Worm (Caenorhabditis elegans) whole organism, L3 larva: ENCODE measurements around the gene R10H10.4.

Source experiments
- ZK546.5 ChIP-seq: sonication (generic microtip); optimal IDR thresholded peaks from 2 replicates; lab custom pipeline; 2017; ENCODE audit warnings: missing biosample characterization, missing genetic modification characterization
- aly-2 ChIP-seq: fragments of 150-350 bp; optimal IDR thresholded peaks from 2 replicates; lab custom pipeline; 2014; ENCODE audit warnings: missing biosample characterization, missing genetic modification characterization
- ama-1 ChIP-seq: fragments of 150-350 bp; optimal IDR thresholded peaks from 2 replicates; lab custom pipeline; 2018
- ceh-16 ChIP-seq: sonication (generic microtip); optimal IDR thresholded peaks from 2 replicates; lab custom pipeline; 2017; ENCODE audit warnings: missing biosample characterization, missing genetic modification characterization
- ceh-82 ChIP-seq: fragments of 150-350 bp; optimal IDR thresholded peaks from 2 replicates; lab custom pipeline; 2014; ENCODE audit warnings: missing biosample characterization, missing genetic modification characterization
- daf-12 ChIP-seq: fragments of 150-350 bp; optimal IDR thresholded peaks from 2 replicates; lab custom pipeline; 2014; ENCODE audit warnings: missing biosample characterization, missing genetic modification reagents, missing genetic modification characterization
- egl-27 ChIP-seq: sonication (generic microtip); optimal IDR thresholded peaks from 4 replicates; lab custom pipeline; 2017; ENCODE audit warnings: missing biosample characterization, missing genetic modification reagents, missing genetic modification characterization
- egl-5 ChIP-seq: fragments of 150-350 bp; optimal IDR thresholded peaks from 2 replicates; lab custom pipeline; 2017; ENCODE audit warnings: missing biosample characterization, missing genetic modification reagents, missing genetic modification characterization, inconsistent platforms
- elt-1 ChIP-seq: fragments of 150-350 bp; optimal IDR thresholded peaks from 2 replicates; lab custom pipeline; 2014; ENCODE audit warnings: missing biosample characterization, missing genetic modification characterization
- elt-2 ChIP-seq: sonication (generic microtip); optimal IDR thresholded peaks from 2 replicates; lab custom pipeline; 2016; ENCODE audit warnings: missing genetic modification reagents, mild to moderate bottlenecking, missing genetic modification characterization, missing compliant biosample characterization
- elt-3 ChIP-seq, 3 experiments: fragments of 150-350 bp in 1 of 3; sonication (generic microtip) in 2 of 3; optimal IDR thresholded peaks; 2 replicates in 2 of 3; 4 replicates in 1 of 3; lab custom pipeline; 2014 to 2017; ENCODE audit warnings: missing biosample characterization in 3 of 3, missing genetic modification characterization in 3 of 3
- fkh-10 ChIP-seq: sonication (generic microtip); optimal IDR thresholded peaks from 2 replicates; lab custom pipeline; 2017; ENCODE audit warnings: missing biosample characterization, missing genetic modification reagents, missing genetic modification characterization
- fos-1 ChIP-seq: fragments of 150-350 bp; optimal IDR thresholded peaks from 2 replicates; lab custom pipeline; 2014; ENCODE audit warnings: missing biosample characterization, missing genetic modification characterization
- hmg-11 ChIP-seq: sonication (generic microtip); optimal IDR thresholded peaks from 2 replicates; lab custom pipeline; 2016; ENCODE audit warnings: missing genetic modification characterization, missing compliant biosample characterization
- jun-1 ChIP-seq: fragments of 150-350 bp; optimal IDR thresholded peaks from 2 replicates; lab custom pipeline; 2014; ENCODE audit warnings: missing biosample characterization, missing genetic modification reagents, missing genetic modification characterization
- lin-15B ChIP-seq: fragments of 150-350 bp; optimal IDR thresholded peaks from 2 replicates; lab custom pipeline; 2014; ENCODE audit warnings: missing biosample characterization, missing genetic modification characterization
- lin-39 ChIP-seq: fragments of 150-350 bp; optimal IDR thresholded peaks from 2 replicates; lab custom pipeline; 2018; ENCODE audit warnings: missing biosample characterization, missing genetic modification reagents, missing genetic modification characterization
- nhr-11 ChIP-seq: fragments of 150-350 bp; optimal IDR thresholded peaks from 2 replicates; lab custom pipeline; 2014; ENCODE audit warnings: missing biosample characterization, missing genetic modification characterization
- nhr-12 ChIP-seq: fragments of 150-350 bp; optimal IDR thresholded peaks from 2 replicates; lab custom pipeline; 2014; ENCODE audit warnings: missing biosample characterization, missing genetic modification characterization
- nhr-23 ChIP-seq: fragments of 150-350 bp; optimal IDR thresholded peaks from 2 replicates; lab custom pipeline; 2014; ENCODE audit warnings: missing biosample characterization, missing genetic modification reagents, missing genetic modification characterization
- nhr-237 ChIP-seq: fragments of 150-350 bp; optimal IDR thresholded peaks from 2 replicates; lab custom pipeline; 2014; ENCODE audit warnings: missing biosample characterization, missing genetic modification characterization
- nhr-25 ChIP-seq: sonication (generic microtip); optimal IDR thresholded peaks from 2 replicates; lab custom pipeline; 2017; ENCODE audit warnings: missing biosample characterization, missing genetic modification characterization
- nhr-28 ChIP-seq: fragments of 150-350 bp; optimal IDR thresholded peaks from 2 replicates; lab custom pipeline; 2014; ENCODE audit warnings: missing biosample characterization, missing genetic modification characterization
- nhr-43 ChIP-seq: sonication (generic microtip); optimal IDR thresholded peaks from 2 replicates; lab custom pipeline; 2016; ENCODE audit warnings: mild to moderate bottlenecking, missing genetic modification characterization, missing compliant biosample characterization; ENCODE audit not compliant: poor library complexity, severe bottlenecking
- nhr-67 ChIP-seq: fragments of 150-350 bp; optimal IDR thresholded peaks from 2 replicates; lab custom pipeline; 2014; ENCODE audit warnings: missing biosample characterization, missing genetic modification characterization
- nhr-77 ChIP-seq: fragments of 150-350 bp; optimal IDR thresholded peaks from 2 replicates; lab custom pipeline; 2014; ENCODE audit warnings: missing biosample characterization, missing genetic modification characterization
- pha-4 ChIP-seq: fragments of 150-350 bp; optimal IDR thresholded peaks from 2 replicates; lab custom pipeline; 2014; ENCODE audit warnings: missing biosample characterization, missing genetic modification reagents, missing genetic modification characterization
- pqm-1 ChIP-seq: fragments of 150-350 bp; optimal IDR thresholded peaks from 2 replicates; lab custom pipeline; 2017; ENCODE audit warnings: missing biosample characterization, missing genetic modification characterization, inconsistent platforms
- sea-2 ChIP-seq: fragments of 150-350 bp; sonication (generic microtip); optimal IDR thresholded peaks from 4 replicates; lab custom pipeline; 2014; ENCODE audit warnings: missing biosample characterization, missing genetic modification reagents, missing genetic modification characterization
- tbx-2 ChIP-seq: sonication (generic microtip); optimal IDR thresholded peaks from 2 replicates; lab custom pipeline; 2016; ENCODE audit warnings: mild to moderate bottlenecking, missing genetic modification characterization, missing compliant biosample characterization
- unc-39 ChIP-seq: sonication (generic microtip); optimal IDR thresholded peaks from 4 replicates; lab custom pipeline; 2017; ENCODE audit warnings: missing biosample characterization, missing genetic modification characterization
- zag-1 ChIP-seq: fragments of 150-350 bp; optimal IDR thresholded peaks from 2 replicates; lab custom pipeline; 2014; ENCODE audit warnings: missing biosample characterization, missing genetic modification characterization
- ztf-4 ChIP-seq: fragments of 150-350 bp; optimal IDR thresholded peaks from 2 replicates; lab custom pipeline; 2014; ENCODE audit warnings: missing biosample characterization, missing genetic modification characterization

R10H10.4 gene

DNA sequence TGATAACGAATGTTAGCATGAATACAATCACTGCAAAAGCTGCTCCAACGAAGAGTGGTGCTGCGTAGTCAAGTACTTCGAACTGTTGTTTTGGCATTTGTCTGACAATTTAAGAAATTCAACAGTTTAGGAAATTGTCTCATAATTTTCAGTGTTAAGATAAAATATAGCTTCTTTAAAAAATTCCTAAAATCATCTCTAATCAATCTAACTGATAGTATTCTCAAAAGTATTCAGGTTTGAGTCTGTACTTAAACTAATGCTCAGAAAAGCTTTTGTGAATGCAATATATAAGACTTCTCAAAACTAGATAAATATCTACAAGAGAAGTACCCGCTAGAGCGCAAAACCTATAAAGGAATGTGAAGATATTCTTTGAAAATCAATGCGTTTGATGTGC, at the start of gene R10H10.4:
TSS of gene R10H10.4 (minus strand) at position 101 of the 400 bp plus-strand sequence.
- TF ChIP-seq nhr-77 (tag; lab: Kevin White, UChicago) = no peak
- TF ChIP-seq aly-2 (tag; lab: Kevin White, UChicago) = no peak
- no peak for TF ChIP-seq nhr-12 (tag; lab: Kevin White, UChicago)
- no peak for TF ChIP-seq tbx-2 (tag; lab: Kevin White, UChicago)
- TF ChIP-seq elt-3 (tag; optimal IDR thresholded peaks at IDR 0.05; lab: Kevin White, UChicago) = no peak
- TF ChIP-seq egl-27 (tag; lab: Kevin White, UChicago) = no peak
- no peak for TF ChIP-seq nhr-11 (tag; lab: Kevin White, UChicago)
- TF ChIP-seq elt-2 = no peak
- TF ChIP-seq elt-1 (tag; lab: Kevin White, UChicago) = no peak
- TF ChIP-seq ceh-82 = no peak

- TF ChIP-seq nhr-28 (tag; lab: Kevin White, UChicago) (no peak), ztf-4 (no peak), nhr-67 (tag; lab: Kevin White, UChicago) (no peak), lin-15B (tag; lab: Kevin White, UChicago) (no peak), nhr-77 (tag; lab: Kevin White, UChicago) (no peak)
- TF ChIP-seq, all 47 proteins: peak for 0
Observed at ce11 chrIV:10443510-10443909, 48.8 kb upstream of the R10H10.4 start, which contains the start of gene F13B12.7. TSS of gene F13B12.7 (plus strand) at chrIV:10443810.

ce11 chrIV:10442904-10443303, 48.1 kb upstream of the R10H10.4 start:
- no peak for TF ChIP-seq nhr-12 (tag; lab: Kevin White, UChicago)
- no peak for TF ChIP-seq fos-1 (tag; lab: Kevin White, UChicago)
- TF ChIP-seq aly-2 (tag; lab: Kevin White, UChicago) = no peak
- no peak for TF ChIP-seq ZK546.5 (tag; lab: Kevin White, UChicago)
- no peak for TF ChIP-seq nhr-25 (tag; lab: Kevin White, UChicago)
- no peak for TF ChIP-seq ceh-16 (tag; lab: Kevin White, UChicago)
- TF ChIP-seq egl-5 = no peak
- TF ChIP-seq hmg-11 (tag; lab: Kevin White, UChicago) = no peak
- TF ChIP-seq ceh-82 = no peak
- no peak for TF ChIP-seq tbx-2 (tag; lab: Kevin White, UChicago)
- TF ChIP-seq nhr-23 (tag; lab: Kevin White, UChicago) = no peak
- no peak for TF ChIP-seq sea-2 (GFP tag; lab: Kevin White, UChicago)
- TF ChIP-seq fkh-10 (GFP tag; lab: Kevin White, UChicago) = no peak
- TF ChIP-seq nhr-237 (tag; lab: Kevin White, UChicago) = no peak
- TF ChIP-seq nhr-43 (tag; lab: Kevin White, UChicago) = no peak
- TF ChIP-seq pqm-1 = no peak
- no peak for TF ChIP-seq lin-39
- no peak for TF ChIP-seq elt-1 (tag; lab: Kevin White, UChicago)
- no peak for TF ChIP-seq zag-1

DNA sequence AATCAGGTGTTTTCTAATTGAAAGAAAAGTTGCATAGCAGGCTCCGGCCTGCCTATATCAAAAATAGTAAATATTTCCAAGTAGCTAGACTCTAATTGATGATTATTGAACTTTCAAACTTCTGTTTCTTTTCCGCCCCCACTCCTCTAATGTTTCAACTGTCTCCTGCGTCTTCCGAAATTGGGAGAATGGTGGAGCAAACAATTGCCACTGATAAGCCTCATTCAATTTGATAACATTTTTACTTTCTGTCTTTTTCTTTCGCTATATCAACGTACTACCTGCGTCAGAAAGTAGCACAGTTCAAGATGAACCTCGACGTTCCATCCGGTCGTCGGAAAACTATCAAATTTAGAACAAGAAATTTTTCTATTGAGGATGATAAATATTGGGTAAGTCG, 44.1 kb upstream of the R10H10.4 start, which contains the start of gene F13B12.3:
TSS of gene F13B12.3 (plus strand) at position 223 of the 400 bp plus-strand sequence.
- TF ChIP-seq elt-2 = peak; percentile 90
- TF ChIP-seq pqm-1 = peak; percentile 90
- no peak for TF ChIP-seq nhr-77 (tag; lab: Kevin White, UChicago)
- TF ChIP-seq pha-4 (tag; lab: Kevin White, UChicago) = peak; percentile 15
- no peak for TF ChIP-seq lin-39

- TF ChIP-seq tbx-2 (tag; lab: Kevin White, UChicago) = no peak
- TF ChIP-seq nhr-237 (tag; lab: Kevin White, UChicago) = no peak
- TF ChIP-seq pha-4 (tag; lab: Kevin White, UChicago) = no peak
- no peak for TF ChIP-seq unc-39 (tag; lab: Kevin White, UChicago)
- no peak for TF ChIP-seq daf-12 (tag; lab: Kevin White, UChicago)
- TF ChIP-seq ama-1 (lab: Kevin White, UChicago) = no peak
- no peak for TF ChIP-seq nhr-11 (tag; lab: Kevin White, UChicago)
- no peak for TF ChIP-seq jun-1 (tag; lab: Kevin White, UChicago)
- no peak for TF ChIP-seq lin-39
- TF ChIP-seq fos-1 (tag; lab: Kevin White, UChicago) = no peak
Observed at ce11 chrIV:10437114-10437513, 42.4 kb upstream of the R10H10.4 start.
